Fruit fly (Drosophila melanogaster) whole organism, embryonic: ENCODE measurements around the gene CG8507.

Source experiments
- ATbp ChIP-seq: fragments of 200-800 bp; sonication (Bioruptor generic); optimal IDR thresholded peaks from 2 replicates; lab custom pipeline; 2017; ENCODE audit warnings: missing biosample characterization, mild to moderate bottlenecking, missing genetic modification characterization, missing genetic modification reagents
- Aef1 ChIP-seq: fragments of 200-800 bp; sonication (Bioruptor generic); IDR thresholded peaks from 3 replicates; pipeline ENCODE4 v1.3.6; 2022; ENCODE audit warnings: missing biosample characterization, missing genetic modification characterization
- Atf6 ChIP-seq: fragments of 200-800 bp; sonication (Bioruptor generic); IDR thresholded peaks from 2 replicates; pipeline ENCODE4 v1.3.6; 2022; ENCODE audit warnings: missing biosample characterization, missing genetic modification characterization
- CG10209 ChIP-seq: fragments of 200-800 bp; sonication (Bioruptor generic); optimal IDR thresholded peaks from 3 replicates; lab custom pipeline; 2017; ENCODE audit warnings: missing biosample characterization, mild to moderate bottlenecking, missing genetic modification characterization, missing genetic modification reagents
- CG11560 ChIP-seq: fragments of 200-800 bp; sonication (Bioruptor generic); IDR thresholded peaks from 3 replicates; pipeline ENCODE4 v1.3.6; 2022; ENCODE audit warnings: missing biosample characterization, missing genetic modification characterization
- CG12071 ChIP-seq: fragments of 200-800 bp; sonication (Bioruptor generic); optimal IDR thresholded peaks from 3 replicates; lab custom pipeline; 2018; ENCODE audit warnings: missing biosample characterization, mild to moderate bottlenecking, missing genetic modification characterization
- CG12236 ChIP-seq: fragments of 200-800 bp; sonication (Bioruptor generic); optimal IDR thresholded peaks from 2 replicates; lab custom pipeline; 2016; ENCODE audit warnings: missing biosample characterization, missing genetic modification characterization
- CG12769 ChIP-seq: fragments of 200-800 bp; sonication (Bioruptor generic); optimal IDR thresholded peaks from 2 replicates; lab custom pipeline; 2019; ENCODE audit warnings: missing biosample characterization, mild to moderate bottlenecking, missing genetic modification characterization, moderate library complexity
- CG13624 ChIP-seq: fragments of 200-800 bp; sonication (Bioruptor generic); optimal IDR thresholded peaks from 2 replicates; lab custom pipeline; 2016; ENCODE audit warnings: missing biosample characterization, missing genetic modification characterization
- CG14050 ChIP-seq: fragments of 200-800 bp; sonication (Bioruptor generic); IDR thresholded peaks from 3 replicates; pipeline ENCODE4 v1.3.6; 2022; ENCODE audit warnings: missing biosample characterization, missing genetic modification characterization
- CG2712 ChIP-seq: fragments of 200-800 bp; optimal IDR thresholded peaks from 3 replicates; lab custom pipeline; 2019; ENCODE audit warnings: missing biosample characterization, mild to moderate bottlenecking, missing genetic modification characterization, moderate library complexity
- CG2889 ChIP-seq: fragments of 200-800 bp; sonication (Bioruptor generic); IDR thresholded peaks from 3 replicates; pipeline ENCODE4 v1.3.6; 2022; ENCODE audit warnings: missing biosample characterization, missing genetic modification characterization
- CG30020 ChIP-seq: fragments of 200-800 bp; optimal IDR thresholded peaks from 2 replicates; lab custom pipeline; 2019; ENCODE audit warnings: missing biosample characterization, mild to moderate bottlenecking, missing genetic modification characterization, moderate library complexity
- CG30403 ChIP-seq: fragments of 200-800 bp; sonication (Bioruptor generic); optimal IDR thresholded peaks from 3 replicates; lab custom pipeline; 2016; ENCODE audit warnings: missing biosample characterization, missing genetic modification characterization
- CG34376 ChIP-seq: fragments of 200-800 bp; sonication (Bioruptor generic); optimal IDR thresholded peaks from 2 replicates; lab custom pipeline; 2018; ENCODE audit warnings: missing biosample characterization, mild to moderate bottlenecking, missing genetic modification characterization
- CG6791 ChIP-seq: fragments of 200-800 bp; sonication (Bioruptor generic); IDR thresholded peaks from 3 replicates; pipeline ENCODE4 v1.3.6; 2022; ENCODE audit warnings: missing biosample characterization, missing genetic modification characterization; ENCODE audit not compliant: partially characterized antibody
- CG7556 ChIP-seq: fragments of 200-800 bp; sonication (Bioruptor generic); optimal IDR thresholded peaks from 2 replicates; lab custom pipeline; 2017; ENCODE audit warnings: missing biosample characterization, mild to moderate bottlenecking, missing genetic modification characterization
- CG7745 ChIP-seq: fragments of 200-800 bp; sonication (Bioruptor generic); optimal IDR thresholded peaks from 2 replicates; lab custom pipeline; 2018; ENCODE audit warnings: missing biosample characterization, mild to moderate bottlenecking, missing genetic modification characterization, moderate library complexity
- CG8765 ChIP-seq: fragments of 200-800 bp; sonication (Bioruptor generic); IDR thresholded peaks from 2 replicates; pipeline ENCODE4 v1.3.6; 2022; ENCODE audit warnings: missing biosample characterization, missing genetic modification characterization
- CG9876 ChIP-seq: fragments of 200-800 bp; sonication (Bioruptor generic); optimal IDR thresholded peaks from 2 replicates; lab custom pipeline; 2016; ENCODE audit warnings: missing biosample characterization, missing genetic modification characterization
- CHES-1-like ChIP-seq: fragments of 200-800 bp; sonication (Bioruptor generic); optimal IDR thresholded peaks from 2 replicates; lab custom pipeline; 2016; ENCODE audit warnings: missing biosample characterization, missing genetic modification characterization
- Dek ChIP-seq: fragments of 200-800 bp; sonication (Bioruptor generic); optimal IDR thresholded peaks from 3 replicates; lab custom pipeline; 2019; ENCODE audit warnings: missing biosample characterization, mild to moderate bottlenecking, missing genetic modification characterization, moderate library complexity
- Doc3 ChIP-seq: fragments of 200-800 bp; sonication (Bioruptor generic); IDR thresholded peaks from 3 replicates; pipeline ENCODE4 v1.3.6; 2022; ENCODE audit warnings: missing biosample characterization, missing genetic modification characterization; ENCODE audit not compliant: partially characterized antibody
- HmgD ChIP-seq: fragments of 200-800 bp; sonication (Bioruptor generic); optimal IDR thresholded peaks from 3 replicates; lab custom pipeline; 2016; ENCODE audit warnings: missing biosample characterization, missing genetic modification characterization
- Hsf ChIP-seq: fragments of 200-800 bp; sonication (Bioruptor generic); optimal IDR thresholded peaks from 3 replicates; lab custom pipeline; 2016; ENCODE audit warnings: missing biosample characterization, missing genetic modification characterization
- MBD-R2 ChIP-seq: fragments of 200-800 bp; sonication (Bioruptor generic); IDR thresholded peaks from 2 replicates; pipeline ENCODE4 v1.3.6; 2022; ENCODE audit warnings: missing biosample characterization, missing genetic modification characterization
- MESR4 ChIP-seq: fragments of 200-800 bp; sonication (Bioruptor generic); optimal IDR thresholded peaks from 2 replicates; lab custom pipeline; 2018; ENCODE audit warnings: missing biosample characterization, mild to moderate bottlenecking, missing genetic modification characterization, moderate library complexity
- Meics ChIP-seq: fragments of 200-800 bp; sonication (Bioruptor generic); optimal IDR thresholded peaks from 2 replicates; lab custom pipeline; 2017; ENCODE audit warnings: missing biosample characterization, mild to moderate bottlenecking, missing genetic modification characterization
- Nf-YA ChIP-seq: fragments of 200-800 bp; sonication (Bioruptor generic); IDR thresholded peaks from 2 replicates; pipeline ENCODE4 v1.3.6; 2022; ENCODE audit warnings: missing biosample characterization, missing genetic modification characterization
- Nf-YC ChIP-seq: fragments of 200-800 bp; optimal IDR thresholded peaks from 3 replicates; lab custom pipeline; 2019; ENCODE audit warnings: missing biosample characterization, mild to moderate bottlenecking, missing genetic modification characterization, moderate library complexity
- Side ChIP-seq: fragments of 200-800 bp; sonication (Bioruptor generic); optimal IDR thresholded peaks from 2 replicates; lab custom pipeline; 2016; ENCODE audit warnings: missing biosample characterization, missing genetic modification characterization
- Sin3A ChIP-seq: fragments of >200 bp; optimal IDR thresholded peaks from 2 replicates; lab custom pipeline; 2018
- Ssrp ChIP-seq: fragments of 200-800 bp; sonication (Bioruptor generic); optimal IDR thresholded peaks from 2 replicates; lab custom pipeline; 2018; ENCODE audit warnings: missing biosample characterization, mild to moderate bottlenecking, missing genetic modification characterization, moderate library complexity
- Taf1 ChIP-seq: fragments of 200-800 bp; sonication (Bioruptor generic); IDR thresholded peaks from 2 replicates; pipeline ENCODE4 v1.3.6; 2022; ENCODE audit warnings: missing biosample characterization, missing genetic modification characterization
- Tbp ChIP-seq: fragments of >200 bp; optimal IDR thresholded peaks from 2 replicates; lab custom pipeline; 2018; ENCODE audit warnings: missing biosample characterization, missing genetic modification characterization
- Xrp1 ChIP-seq: fragments of 200-800 bp; sonication (Bioruptor generic); IDR thresholded peaks from 2 replicates; pipeline ENCODE4 v1.3.6; 2022; ENCODE audit warnings: missing biosample characterization, missing genetic modification characterization
- amos ChIP-seq: fragments of 200-800 bp; sonication (Bioruptor generic); IDR thresholded peaks from 2 replicates; pipeline ENCODE4 v1.3.6; 2022; ENCODE audit warnings: missing biosample characterization, missing genetic modification characterization; ENCODE audit not compliant: partially characterized antibody
- ap ChIP-seq: fragments of 200-800 bp; sonication (Bioruptor generic); IDR thresholded peaks from 2 replicates; pipeline ENCODE4 v1.3.6; 2022; ENCODE audit warnings: missing biosample characterization, missing genetic modification characterization
- ase ChIP-seq: fragments of 200-800 bp; sonication (Bioruptor generic); IDR thresholded peaks from 3 replicates; pipeline ENCODE4 v1.3.6; 2022; ENCODE audit warnings: missing biosample characterization, missing genetic modification characterization
- bbx ChIP-seq: fragments of 200-800 bp; sonication (Bioruptor generic); IDR thresholded peaks from 2 replicates; pipeline ENCODE4 v1.3.6; 2022; ENCODE audit warnings: missing biosample characterization, missing genetic modification characterization; ENCODE audit not compliant: partially characterized antibody
- cas ChIP-seq: fragments of 200-800 bp; sonication (Bioruptor generic); IDR thresholded peaks from 2 replicates; pipeline ENCODE4 v1.3.6; 2022; ENCODE audit warnings: missing biosample characterization, missing genetic modification characterization
- fru ChIP-seq: fragments of >200 bp; optimal IDR thresholded peaks from 2 replicates; lab custom pipeline; 2017
- hkb ChIP-seq, 2 experiments: fragments of 200-800 bp in 1 of 2; fragments of >200 bp in 1 of 2; sonication (Bioruptor generic) in 1 of 2; IDR thresholded peaks in 1 of 2; optimal IDR thresholded peaks in 1 of 2; 2 replicates each; pipeline versions ENCODE4 v1.3.6 to Lab custom; 2017 to 2022; ENCODE audit warnings: missing biosample characterization in 1 of 2, missing genetic modification characterization in 1 of 2
- hth ChIP-seq: fragments of >200 bp; optimal IDR thresholded peaks from 2 replicates; lab custom pipeline; 2017; ENCODE audit warnings: inconsistent platforms
- nau ChIP-seq: fragments of 200-800 bp; sonication (Bioruptor generic); optimal IDR thresholded peaks from 3 replicates; lab custom pipeline; 2017; ENCODE audit warnings: missing biosample characterization, mild to moderate bottlenecking, missing genetic modification characterization, missing genetic modification reagents
- seq ChIP-seq: fragments of 200-800 bp; sonication (Bioruptor generic); IDR thresholded peaks from 2 replicates; pipeline ENCODE4 v1.3.6; 2022; ENCODE audit warnings: missing biosample characterization, missing genetic modification characterization
- tin ChIP-seq: fragments of 200-800 bp; sonication (Bioruptor generic); optimal IDR thresholded peaks from 3 replicates; lab custom pipeline; 2016; ENCODE audit warnings: missing biosample characterization, missing genetic modification characterization
- vfl ChIP-seq: fragments of 200-800 bp; sonication (Bioruptor generic); optimal IDR thresholded peaks from 2 replicates; lab custom pipeline; 2016; ENCODE audit warnings: missing biosample characterization, missing genetic modification characterization
- wdn ChIP-seq: fragments of 200-800 bp; sonication (Bioruptor generic); IDR thresholded peaks from 2 replicates; pipeline ENCODE4 v1.3.6; 2022; ENCODE audit warnings: missing biosample characterization, missing genetic modification characterization
- zf30C ChIP-seq: fragments of 200-800 bp; sonication (Bioruptor generic); optimal IDR thresholded peaks from 3 replicates; lab custom pipeline; 2018; ENCODE audit warnings: missing biosample characterization, mild to moderate bottlenecking, missing genetic modification characterization

Gene CG8507

dm6 chr3R:9759360-9760191 lies 31.7 kb upstream of the CG8507 start, which contains the start of gene Mpi (continued):
- no peak for TF ChIP-seq tin
- no peak for TF ChIP-seq CG14050
- TF ChIP-seq Sin3A (lab: Kevin White, UChicago): no peak
- TF ChIP-seq CG30403 (GFP tag; lab: Kevin White, UChicago): peak; percentile 18
- TF ChIP-seq Taf1 (GFP tag; lab: Robert Waterston, UW): no peak
- TF ChIP-seq Hsf (GFP tag; lab: Kevin White, UChicago): peak; percentile 13
- TF ChIP-seq CG7745 (tag; lab: Kevin White, UChicago): peak; percentile 1
- TF ChIP-seq CG2889 (GFP tag; lab: Robert Waterston, UW): no peak
- TF ChIP-seq CG12071: no peak
- no peak for TF ChIP-seq Aef1 (GFP tag; lab: Robert Waterston, UW)
- TF ChIP-seq CG8765: no peak
- TF ChIP-seq CHES-1-like (GFP tag; lab: Kevin White, UChicago): no peak
- peak; percentile 73 for TF ChIP-seq MBD-R2 (GFP tag; lab: Robert Waterston, UW)
- no peak for TF ChIP-seq CG12769 (tag; lab: Kevin White, UChicago)
- TF ChIP-seq ATbp: no peak
- TF ChIP-seq Meics (GFP tag; lab: Kevin White, UChicago): no peak
- peak; percentile 56 for TF ChIP-seq CG34376 (GFP tag; lab: Kevin White, UChicago)
- TF ChIP-seq hth (lab: Kevin White, UChicago): no peak
- peak; percentile 29 for TF ChIP-seq Atf6 (GFP tag; lab: Robert Waterston, UW)
- no peak for TF ChIP-seq zf30C (GFP tag; lab: Kevin White, UChicago)
- TF ChIP-seq bbx (GFP tag; lab: Robert Waterston, UW): peak; percentile 56; the same call in 1 of the 2 replicates
- TF ChIP-seq CG13624: peak; percentile 28
- TF ChIP-seq Doc3 (GFP tag; lab: Robert Waterston, UW): peak; percentile 53; the same call in 2 of the 3 replicates
- TF ChIP-seq CG11560 (tag; lab: Robert Waterston, UW): no peak
- no peak for TF ChIP-seq Dek (tag; lab: Kevin White, UChicago)
- no peak for TF ChIP-seq wdn
- no peak for TF ChIP-seq CG7556
- TF ChIP-seq cas: no peak
- no peak for TF ChIP-seq Side (GFP tag; lab: Kevin White, UChicago)
- TF ChIP-seq vfl (GFP tag; lab: Kevin White, UChicago): no peak
- TF ChIP-seq CG6791 (GFP tag; lab: Robert Waterston, UW): no peak
- TF ChIP-seq Xrp1 (GFP tag; lab: Robert Waterston, UW): peak; percentile 49; the same call in 1 of the 2 replicates
- no peak for TF ChIP-seq HmgD (GFP tag; lab: Kevin White, UChicago)
- TF ChIP-seq CG12236: no peak
- no peak for TF ChIP-seq Nf-YA (GFP tag; lab: Robert Waterston, UW)
- TF ChIP-seq ase (GFP tag; lab: Robert Waterston, UW): no peak
- no peak for TF ChIP-seq nau
- peak; percentile 83 for TF ChIP-seq MESR4 (GFP tag; lab: Kevin White, UChicago)
- peak; percentile 70 for TF ChIP-seq CG30020 (tag; lab: Kevin White, UChicago)
- TF ChIP-seq CG10209 (GFP tag; lab: Kevin White, UChicago): no peak
- TF ChIP-seq CG9876 (GFP tag; lab: Kevin White, UChicago): no peak
- TF ChIP-seq Tbp (GFP tag; lab: Kevin White, UChicago): no peak
- TF ChIP-seq seq (GFP tag; lab: Robert Waterston, UW): no peak; the same call in 1 of the 2 replicates
- TF ChIP-seq Ssrp (tag; lab: Kevin White, UChicago): no peak
- no peak for TF ChIP-seq CG2712
- TF ChIP-seq ap (GFP tag; lab: Robert Waterston, UW): no peak
- peak; percentile 52; the same call in 1 of the 2 replicates for TF ChIP-seq amos
- no peak for TF ChIP-seq fru (lab: Kevin White, UChicago)
- TF ChIP-seq Nf-YC (tag; lab: Kevin White, UChicago): no peak
- no peak for TF ChIP-seq hkb (optimal IDR thresholded peaks at IDR 0.05; lab: Kevin White, UChicago)
- 0 out of 2 replicates have a peak, but pooled peaks have one; percentile 25 for TF ChIP-seq hkb (GFP tag; IDR thresholded peaks at IDR 0.05; lab: Robert Waterston, UW)
